Worm (Caenorhabditis elegans) whole organism, L3 larva: ENCODE results near the gene W02B12.12.
"Not testable (repeated sequence)": the region's sequence is repeated elsewhere in the genome, so short reads cannot be mapped to it uniquely, and the experiment has no call there.

Experiments used
- R02D3.7 ChIP-seq: fragments of 150-350 bp; optimal IDR thresholded peaks from 2 replicates; lab custom pipeline; 2014; ENCODE audit warnings: missing biosample characterization, missing genetic modification characterization
- ZK546.5 ChIP-seq: sonication (generic microtip); optimal IDR thresholded peaks from 2 replicates; lab custom pipeline; 2017; ENCODE audit warnings: missing biosample characterization, missing genetic modification characterization
- aly-2 ChIP-seq: fragments of 150-350 bp; optimal IDR thresholded peaks from 2 replicates; lab custom pipeline; 2014; ENCODE audit warnings: missing biosample characterization, missing genetic modification characterization
- ceh-16 ChIP-seq: sonication (generic microtip); optimal IDR thresholded peaks from 2 replicates; lab custom pipeline; 2017; ENCODE audit warnings: missing biosample characterization, missing genetic modification characterization
- ceh-28 ChIP-seq: fragments of 150-350 bp; optimal IDR thresholded peaks from 2 replicates; lab custom pipeline; 2014; ENCODE audit warnings: missing biosample characterization, missing genetic modification reagents, missing genetic modification characterization
- ceh-82 ChIP-seq: fragments of 150-350 bp; optimal IDR thresholded peaks from 2 replicates; lab custom pipeline; 2014; ENCODE audit warnings: missing biosample characterization, missing genetic modification characterization
- daf-12 ChIP-seq: fragments of 150-350 bp; optimal IDR thresholded peaks from 2 replicates; lab custom pipeline; 2014; ENCODE audit warnings: missing biosample characterization, missing genetic modification reagents, missing genetic modification characterization
- egl-5 ChIP-seq: fragments of 150-350 bp; optimal IDR thresholded peaks from 2 replicates; lab custom pipeline; 2017; ENCODE audit warnings: missing biosample characterization, missing genetic modification reagents, missing genetic modification characterization, inconsistent platforms
- elt-1 ChIP-seq: fragments of 150-350 bp; optimal IDR thresholded peaks from 2 replicates; lab custom pipeline; 2014; ENCODE audit warnings: missing biosample characterization, missing genetic modification characterization
- elt-2 ChIP-seq: sonication (generic microtip); optimal IDR thresholded peaks from 2 replicates; lab custom pipeline; 2016; ENCODE audit warnings: missing genetic modification reagents, mild to moderate bottlenecking, missing genetic modification characterization, missing compliant biosample characterization
- elt-3 ChIP-seq, 3 experiments: fragments of 150-350 bp in 1 of 3; sonication (generic microtip) in 2 of 3; optimal IDR thresholded peaks; 2 replicates in 2 of 3; 4 replicates in 1 of 3; lab custom pipeline; 2014 to 2017; ENCODE audit warnings: missing biosample characterization in 3 of 3, missing genetic modification characterization in 3 of 3
- eor-1 ChIP-seq, 2 experiments: fragments of 150-350 bp; optimal IDR thresholded peaks; 2 replicates each; lab custom pipeline; 2014 to 2018; ENCODE audit warnings: missing biosample characterization in 2 of 2, missing genetic modification characterization in 2 of 2
- fkh-10 ChIP-seq: sonication (generic microtip); optimal IDR thresholded peaks from 2 replicates; lab custom pipeline; 2017; ENCODE audit warnings: missing biosample characterization, missing genetic modification reagents, missing genetic modification characterization
- hmg-11 ChIP-seq: sonication (generic microtip); optimal IDR thresholded peaks from 2 replicates; lab custom pipeline; 2016; ENCODE audit warnings: missing genetic modification characterization, missing compliant biosample characterization
- jun-1 ChIP-seq: fragments of 150-350 bp; optimal IDR thresholded peaks from 2 replicates; lab custom pipeline; 2014; ENCODE audit warnings: missing biosample characterization, missing genetic modification reagents, missing genetic modification characterization
- lin-15B ChIP-seq: fragments of 150-350 bp; optimal IDR thresholded peaks from 2 replicates; lab custom pipeline; 2014; ENCODE audit warnings: missing biosample characterization, missing genetic modification characterization
- lin-39 ChIP-seq: fragments of 150-350 bp; optimal IDR thresholded peaks from 2 replicates; lab custom pipeline; 2018; ENCODE audit warnings: missing biosample characterization, missing genetic modification reagents, missing genetic modification characterization
- mdl-1 ChIP-seq: fragments of 150-350 bp; optimal IDR thresholded peaks from 2 replicates; lab custom pipeline; 2014; ENCODE audit warnings: missing biosample characterization, missing genetic modification characterization
- nfya-1 ChIP-seq: sonication (generic microtip); optimal IDR thresholded peaks from 2 replicates; lab custom pipeline; 2017; ENCODE audit warnings: missing genetic modification characterization, mild to moderate bottlenecking, missing compliant biosample characterization, antibody characterized with exemption, moderate library complexity; ENCODE audit not compliant: insufficient read depth
- nhr-12 ChIP-seq: fragments of 150-350 bp; optimal IDR thresholded peaks from 2 replicates; lab custom pipeline; 2014; ENCODE audit warnings: missing biosample characterization, missing genetic modification characterization
- nhr-23 ChIP-seq: fragments of 150-350 bp; optimal IDR thresholded peaks from 2 replicates; lab custom pipeline; 2014; ENCODE audit warnings: missing biosample characterization, missing genetic modification reagents, missing genetic modification characterization
- nhr-237 ChIP-seq: fragments of 150-350 bp; optimal IDR thresholded peaks from 2 replicates; lab custom pipeline; 2014; ENCODE audit warnings: missing biosample characterization, missing genetic modification characterization
- nhr-25 ChIP-seq: sonication (generic microtip); optimal IDR thresholded peaks from 2 replicates; lab custom pipeline; 2017; ENCODE audit warnings: missing biosample characterization, missing genetic modification characterization
- nhr-28 ChIP-seq: fragments of 150-350 bp; optimal IDR thresholded peaks from 2 replicates; lab custom pipeline; 2014; ENCODE audit warnings: missing biosample characterization, missing genetic modification characterization
- nhr-43 ChIP-seq: sonication (generic microtip); optimal IDR thresholded peaks from 2 replicates; lab custom pipeline; 2016; ENCODE audit warnings: mild to moderate bottlenecking, missing genetic modification characterization, missing compliant biosample characterization; ENCODE audit not compliant: poor library complexity, severe bottlenecking
- nhr-67 ChIP-seq: fragments of 150-350 bp; optimal IDR thresholded peaks from 2 replicates; lab custom pipeline; 2014; ENCODE audit warnings: missing biosample characterization, missing genetic modification characterization
- pqm-1 ChIP-seq: fragments of 150-350 bp; optimal IDR thresholded peaks from 2 replicates; lab custom pipeline; 2017; ENCODE audit warnings: missing biosample characterization, missing genetic modification characterization, inconsistent platforms
- sea-2 ChIP-seq: fragments of 150-350 bp; sonication (generic microtip); optimal IDR thresholded peaks from 4 replicates; lab custom pipeline; 2014; ENCODE audit warnings: missing biosample characterization, missing genetic modification reagents, missing genetic modification characterization
- skn-1 ChIP-seq: fragments of 150-350 bp; optimal IDR thresholded peaks from 2 replicates; lab custom pipeline; 2014; ENCODE audit warnings: missing biosample characterization, missing genetic modification characterization
- snpc-4 ChIP-seq: fragments of 150-350 bp; optimal IDR thresholded peaks from 2 replicates; lab custom pipeline; 2014; ENCODE audit warnings: missing biosample characterization, missing genetic modification characterization
- unc-39 ChIP-seq: sonication (generic microtip); optimal IDR thresholded peaks from 4 replicates; lab custom pipeline; 2017; ENCODE audit warnings: missing biosample characterization, missing genetic modification characterization
- unc-62 ChIP-seq: fragments of 150-350 bp; sonication (generic microtip); optimal IDR thresholded peaks from 4 replicates; lab custom pipeline; 2014; ENCODE audit warnings: missing biosample characterization, missing genetic modification reagents, missing genetic modification characterization
- zag-1 ChIP-seq: fragments of 150-350 bp; optimal IDR thresholded peaks from 2 replicates; lab custom pipeline; 2014; ENCODE audit warnings: missing biosample characterization, missing genetic modification characterization
- ztf-4 ChIP-seq: fragments of 150-350 bp; optimal IDR thresholded peaks from 2 replicates; lab custom pipeline; 2014; ENCODE audit warnings: missing biosample characterization, missing genetic modification characterization

W02B12.12 gene

ce11 chrII:11442425-11442824, 36.6 kb downstream of the W02B12.12 start, which contains the start of gene ebp-2:
TSS of gene ebp-2 (plus strand) at chrII:11442725.
- not testable (repeated sequence) for TF ChIP-seq fkh-10 (GFP tag; lab: Kevin White, UChicago); ZK546.5; elt-2 (tag; lab: Kevin White, UChicago)

ce11 chrII:11440265-11440664, 38.7 kb downstream of the W02B12.12 start, which contains the start of gene VW02B12L.2:
TSS of gene VW02B12L.2 (minus strand) at chrII:11440329.
- TF ChIP-seq lin-39 (tag; lab: Kevin White, UChicago) (peak; percentile 67), R02D3.7 (tag; lab: Kevin White, UChicago) (peak; percentile 85), skn-1 (no peak), nhr-25 (tag; lab: Kevin White, UChicago) (peak; percentile 17), nhr-23 (peak; percentile 51), lin-15B (tag; lab: Kevin White, UChicago) (peak; percentile 46), nfya-1 (tag; lab: Kevin White, UChicago) (peak; percentile 37), ceh-28 (tag; lab: Kevin White, UChicago) (no peak)
- TF ChIP-seq, all 47 proteins: peak for 6

- TF ChIP-seq sea-2 (GFP tag; lab: Kevin White, UChicago) (no peak), elt-2 (tag; lab: Kevin White, UChicago) (peak; percentile 83), pqm-1 (peak; percentile 69)
Measured at ce11 chrII:11438417-11438816, 40.6 kb downstream of the W02B12.12 start, which contains the start of gene vha-6. TSS of gene vha-6 (minus strand) at chrII:11438452.

- TF ChIP-seq nhr-12 (tag; lab: Kevin White, UChicago), result no peak
- TF ChIP-seq zag-1 (tag; lab: Kevin White, UChicago), result no peak
- no peak for TF ChIP-seq ceh-82
- TF ChIP-seq nhr-43 (tag; lab: Kevin White, UChicago), result no peak
- TF ChIP-seq lin-39 (tag; lab: Kevin White, UChicago), result no peak
- TF ChIP-seq nfya-1 (tag; lab: Kevin White, UChicago), result no peak
- TF ChIP-seq snpc-4 (tag; lab: Kevin White, UChicago), result no peak
- TF ChIP-seq mdl-1, result no peak
- no peak for TF ChIP-seq nhr-25 (tag; lab: Kevin White, UChicago)
- no peak for TF ChIP-seq unc-39 (tag; lab: Kevin White, UChicago)
- TF ChIP-seq elt-1, result no peak
- TF ChIP-seq ztf-4 (tag; lab: Kevin White, UChicago), result no peak
- TF ChIP-seq ceh-28 (tag; lab: Kevin White, UChicago), result no peak
- no peak for TF ChIP-seq sea-2 (GFP tag; lab: Kevin White, UChicago)
- TF ChIP-seq unc-62 (GFP tag; lab: Kevin White, UChicago), result no peak
- no peak for TF ChIP-seq nhr-237 (tag; lab: Kevin White, UChicago)
- TF ChIP-seq ceh-16 (tag; lab: Kevin White, UChicago), result no peak
Measured at ce11 chrII:11433942-11434341, 45.0 kb downstream of the W02B12.12 start, which contains the start of gene C05D12.5. TSS of gene C05D12.5 (plus strand) at chrII:11434242.

ce11 chrII:11431584-11431983, 47.4 kb downstream of the W02B12.12 start, which contains the start of gene C05D12.4:
TSS of gene C05D12.4 (plus strand) at chrII:11431884.
- no peak for TF ChIP-seq egl-5
- no peak for TF ChIP-seq zag-1 (tag; lab: Kevin White, UChicago)
- TF ChIP-seq nhr-25 (tag; lab: Kevin White, UChicago), result no peak
- TF ChIP-seq aly-2 (tag; lab: Kevin White, UChicago), result no peak
- no peak for TF ChIP-seq ceh-82
- no peak for TF ChIP-seq ztf-4 (tag; lab: Kevin White, UChicago)
- no peak for TF ChIP-seq eor-1 (tag; optimal IDR thresholded peaks at IDR 0.05; lab: Kevin White, UChicago)
- TF ChIP-seq lin-15B (tag; lab: Kevin White, UChicago), result no peak
- no peak for TF ChIP-seq elt-3 (tag; optimal IDR thresholded peaks at IDR 0.05; lab: Kevin White, UChicago)
- TF ChIP-seq nhr-67, result no peak
- TF ChIP-seq ZK546.5, result no peak
- TF ChIP-seq nhr-43 (tag; lab: Kevin White, UChicago), result no peak

ce11 chrII:11428599-11428998, 50.4 kb downstream of the W02B12.12 start:
- TF ChIP-seq lin-15B (tag; lab: Kevin White, UChicago) (no peak), pqm-1 (peak; percentile 33), daf-12 (tag; lab: Kevin White, UChicago) (no peak), snpc-4 (tag; lab: Kevin White, UChicago) (no peak), hmg-11 (tag; lab: Kevin White, UChicago) (no peak), zag-1 (tag; lab: Kevin White, UChicago) (no peak), jun-1 (tag; lab: Kevin White, UChicago) (no peak), nhr-28 (tag; lab: Kevin White, UChicago) (no peak), elt-2 (tag; lab: Kevin White, UChicago) (peak; percentile 53), fkh-10 (GFP tag; lab: Kevin White, UChicago) (no peak)
- TF ChIP-seq, all 47 proteins: peak for 2
